Worm (Caenorhabditis elegans) whole organism, L1 larva: Measurements from ENCODE around the gene rfc-1.

Experiments used
- alr-1 ChIP-seq: fragments of 200-800 bp; sonication (Bioruptor generic); optimal IDR thresholded peaks from 2 replicates; lab custom pipeline; 2018; ENCODE audit warnings: borderline replicate concordance, mild to moderate bottlenecking, missing genetic modification characterization, missing compliant biosample characterization
- blmp-1 ChIP-seq: fragments of 150-350 bp; optimal IDR thresholded peaks from 2 replicates; lab custom pipeline; 2014; ENCODE audit warnings: missing biosample characterization, missing genetic modification characterization
- ceh-63 ChIP-seq: fragments of 200-800 bp; sonication (Bioruptor generic); optimal IDR thresholded peaks from 2 replicates; lab custom pipeline; 2018; ENCODE audit warnings: mild to moderate bottlenecking, missing genetic modification characterization, missing compliant biosample characterization
- ceh-90 ChIP-seq: sonication (generic microtip); optimal IDR thresholded peaks from 2 replicates; lab custom pipeline; 2016; ENCODE audit warnings: missing genetic modification characterization, missing compliant biosample characterization
- ces-1 ChIP-seq: fragments of 150-350 bp; optimal IDR thresholded peaks from 2 replicates; lab custom pipeline; 2014; ENCODE audit warnings: missing biosample characterization, missing genetic modification reagents, missing genetic modification characterization
- dsc-1 ChIP-seq: sonication (generic microtip); optimal IDR thresholded peaks from 2 replicates; lab custom pipeline; 2016; ENCODE audit warnings: mild to moderate bottlenecking, missing genetic modification characterization, missing compliant biosample characterization
- efl-1 ChIP-seq, 4 experiments: fragments of 150-350 bp; optimal IDR thresholded peaks in 3 of 4; peaks in 1 of 4; 1 replicate in 1 of 4; 2 replicates in 3 of 4; lab custom pipeline; 2014; ENCODE audit warnings: missing biosample characterization in 2 of 4, missing genetic modification characterization in 2 of 4, missing genetic modification reagents in 2 of 4
- efl-3 ChIP-seq: fragments of 200-800 bp; sonication (Bioruptor generic); optimal IDR thresholded peaks from 2 replicates; lab custom pipeline; 2018; ENCODE audit warnings: mild to moderate bottlenecking, missing genetic modification characterization, missing compliant biosample characterization
- elt-3 ChIP-seq, 6 experiments: fragments of 150-350 bp in 1 of 6; sonication (generic microtip); optimal IDR thresholded peaks; 2 replicates each; lab custom pipeline; 2017 to 2018; ENCODE audit warnings: missing biosample characterization in 6 of 6, missing genetic modification characterization in 6 of 6, inconsistent platforms in 1 of 6
- fkh-10 ChIP-seq: sonication (generic microtip); optimal IDR thresholded peaks from 2 replicates; lab custom pipeline; 2017; ENCODE audit warnings: missing biosample characterization, missing genetic modification reagents, missing genetic modification characterization
- fkh-4 ChIP-seq: sonication (generic microtip); optimal IDR thresholded peaks from 2 replicates; lab custom pipeline; 2016; ENCODE audit warnings: missing compliant biosample characterization, missing genetic modification characterization, borderline replicate concordance
- fos-1 ChIP-seq: fragments of 150-350 bp; optimal IDR thresholded peaks from 2 replicates; lab custom pipeline; 2014; ENCODE audit warnings: missing biosample characterization, missing genetic modification characterization
- grh-1 ChIP-seq: fragments of 200-800 bp; sonication (Bioruptor generic); IDR thresholded peaks from 2 replicates; pipeline ENCODE4 v1.3.6; 2022; ENCODE audit warnings: missing genetic modification reagents, missing genetic modification characterization, missing compliant biosample characterization
- hpl-2 ChIP-seq: fragments of 150-350 bp; optimal IDR thresholded peaks from 2 replicates; lab custom pipeline; 2014; ENCODE audit warnings: missing biosample characterization, missing genetic modification reagents, missing genetic modification characterization
- lin-14 ChIP-seq: fragments of 200-800 bp; sonication (Bioruptor generic); optimal IDR thresholded peaks from 2 replicates; lab custom pipeline; 2018; ENCODE audit warnings: mild to moderate bottlenecking, missing genetic modification characterization, moderate library complexity, missing compliant biosample characterization
- lin-15B ChIP-seq: fragments of 150-350 bp; sonication (generic microtip); optimal IDR thresholded peaks from 3 replicates; lab custom pipeline; 2014; ENCODE audit warnings: missing biosample characterization, missing genetic modification characterization
- lin-35 ChIP-seq, 2 experiments: fragments of 150-350 bp; optimal IDR thresholded peaks; 2 replicates each; lab custom pipeline; 2014; ENCODE audit warnings: missing biosample characterization in 2 of 2, missing genetic modification characterization in 2 of 2, missing genetic modification reagents in 2 of 2
- lir-3 ChIP-seq: sonication (generic microtip); optimal IDR thresholded peaks from 2 replicates; lab custom pipeline; 2016; ENCODE audit warnings: mild to moderate bottlenecking, missing genetic modification characterization, moderate library complexity, missing compliant biosample characterization; ENCODE audit not compliant: poor library complexity
- lsy-2 ChIP-seq, 2 experiments: fragments of 150-350 bp; optimal IDR thresholded peaks; 2 replicates each; lab custom pipeline; 2014; ENCODE audit warnings: missing biosample characterization in 2 of 2, missing genetic modification characterization in 2 of 2
- nhr-19 ChIP-seq: fragments of 200-800 bp; sonication (Bioruptor generic); conservative IDR thresholded peaks from 2 replicates; pipeline ENCODE4 v1.3.6; 2022; ENCODE audit warnings: missing genetic modification characterization, missing compliant biosample characterization
- nhr-20 ChIP-seq: sonication (generic microtip); optimal IDR thresholded peaks from 2 replicates; lab custom pipeline; 2016; ENCODE audit warnings: mild to moderate bottlenecking, missing genetic modification characterization, missing compliant biosample characterization
- nhr-237 ChIP-seq: fragments of 150-350 bp; optimal IDR thresholded peaks from 2 replicates; lab custom pipeline; 2014; ENCODE audit warnings: missing biosample characterization, missing genetic modification characterization
- nhr-28 ChIP-seq: fragments of 150-350 bp; optimal IDR thresholded peaks from 2 replicates; lab custom pipeline; 2014; ENCODE audit warnings: missing biosample characterization, missing genetic modification characterization
- nhr-71 ChIP-seq: sonication (generic microtip); optimal IDR thresholded peaks from 2 replicates; lab custom pipeline; 2016; ENCODE audit warnings: mild to moderate bottlenecking, missing genetic modification characterization, moderate library complexity, missing compliant biosample characterization
- nhr-77 ChIP-seq: fragments of 150-350 bp; optimal IDR thresholded peaks from 2 replicates; lab custom pipeline; 2014; ENCODE audit warnings: missing biosample characterization, missing genetic modification characterization
- nhr-85 ChIP-seq: sonication (generic microtip); peaks from one replicate; lab custom pipeline; 2016; ENCODE audit warnings: missing genetic modification characterization, inconsistent platforms, missing compliant biosample characterization
- nhr-90 ChIP-seq: sonication (generic microtip); optimal IDR thresholded peaks from 2 replicates; lab custom pipeline; 2016; ENCODE audit warnings: mild to moderate bottlenecking, missing genetic modification characterization, missing compliant biosample characterization; ENCODE audit not compliant: poor library complexity
- pag-3 ChIP-seq: sonication (generic microtip); optimal IDR thresholded peaks from 2 replicates; lab custom pipeline; 2017; ENCODE audit warnings: missing genetic modification characterization, mild to moderate bottlenecking, missing compliant biosample characterization, antibody characterized with exemption, borderline replicate concordance; ENCODE audit not compliant: insufficient read depth
- skn-1 ChIP-seq: fragments of 150-350 bp; optimal IDR thresholded peaks from 2 replicates; lab custom pipeline; 2014; ENCODE audit warnings: missing biosample characterization, missing genetic modification characterization
- swsn-7 ChIP-seq: sonication (generic microtip); optimal IDR thresholded peaks from 2 replicates; lab custom pipeline; 2016; ENCODE audit warnings: missing genetic modification characterization, missing compliant biosample characterization
- unc-130 ChIP-seq: fragments of 150-350 bp; optimal IDR thresholded peaks from 2 replicates; lab custom pipeline; 2017; ENCODE audit warnings: missing biosample characterization, missing genetic modification characterization, inconsistent platforms
- vab-15 ChIP-seq: sonication (generic microtip); optimal IDR thresholded peaks from 2 replicates; lab custom pipeline; 2017; ENCODE audit warnings: missing genotype, mild to moderate bottlenecking, missing genetic modification characterization, missing compliant biosample characterization

Gene rfc-1

ce11 chrV:14660608-14661355 lies 15.0 kb upstream of the rfc-1 start, which contains the start of gene srh-17 (continued):
- TF ChIP-seq nhr-77 (tag; lab: Kevin White, UChicago), result no peak
- no peak for TF ChIP-seq ceh-63 (GFP tag; lab: Kevin White, UChicago)
- no peak for TF ChIP-seq ces-1 (GFP tag; lab: Kevin White, UChicago)
- TF ChIP-seq blmp-1, result peak; percentile 91
- no peak for TF ChIP-seq unc-130 (tag; lab: Kevin White, UChicago)
- no peak for TF ChIP-seq fkh-10
- TF ChIP-seq dsc-1 (tag; lab: Kevin White, UChicago), result no peak
- TF ChIP-seq vab-15 (tag; lab: Kevin White, UChicago), result no peak

- no peak for TF ChIP-seq efl-3 (GFP tag; lab: Kevin White, UChicago)
- no peak for TF ChIP-seq efl-1 (optimal IDR thresholded peaks at IDR 0.05; lab: Kevin White, UChicago)
- TF ChIP-seq efl-1 (GFP tag; optimal IDR thresholded peaks at IDR 0.05 in 1 of 2; lab: Kevin White, UChicago), result peak in 1 of 2 experiments; percentile 17
Observed at ce11 chrV:14659595-14659994, 13.8 kb upstream of the rfc-1 start.

- peak; percentile 6 for TF ChIP-seq nhr-20 (tag; lab: Kevin White, UChicago)
- TF ChIP-seq lin-14 (GFP tag; lab: Kevin White, UChicago), result peak; percentile 15
- TF ChIP-seq efl-1 (optimal IDR thresholded peaks at IDR 0.05; lab: Kevin White, UChicago), result no peak
- TF ChIP-seq efl-1 (GFP tag; optimal IDR thresholded peaks at IDR 0.05 in 1 of 2; lab: Kevin White, UChicago), result peak in 1 of 2 experiments; percentile 79
- no peak for TF ChIP-seq nhr-237
- peak; percentile 9 for TF ChIP-seq nhr-71 (tag; lab: Kevin White, UChicago)
- TF ChIP-seq vab-15 (tag; lab: Kevin White, UChicago), result no peak
- TF ChIP-seq blmp-1, result peak; percentile 57
- peak in 2 of 6 experiments; percentile 2 to 41 for TF ChIP-seq elt-3 (tag; optimal IDR thresholded peaks at IDR 0.05; lab: Kevin White, UChicago)
- no peak for TF ChIP-seq grh-1
- TF ChIP-seq nhr-90 (tag; lab: Kevin White, UChicago), result no peak
- peak; percentile 28 for TF ChIP-seq nhr-85 (tag; lab: Kevin White, UChicago)
- TF ChIP-seq, all 84 proteins: peak for 7
Observed at ce11 chrV:14658131-14658530, 12.4 kb upstream of the rfc-1 start, which contains the start of gene slc-25A29. Gene slc-25A29 (minus strand): TSS chrV:14658175.

ce11 chrV:14656970-14657369 lies 11.2 kb upstream of the rfc-1 start:
- TF ChIP-seq lsy-2 (tag; optimal IDR thresholded peaks at IDR 0.05; lab: Kevin White, UChicago) (peak in 1 of 2 experiments; percentile 5), hpl-2 (GFP tag; lab: Kevin White, UChicago) (no peak), ceh-90 (tag; lab: Kevin White, UChicago) (no peak), lin-35 (GFP tag; optimal IDR thresholded peaks at IDR 0.05; lab: Kevin White, UChicago) (peak in 1 of 2 experiments; percentile 7), nhr-90 (tag; lab: Kevin White, UChicago) (no peak), fos-1 (no peak), elt-3 (tag; optimal IDR thresholded peaks at IDR 0.05; lab: Kevin White, UChicago) (peak in 3 of 6 experiments; percentile 10 to 73 (median 64)), skn-1 (tag; lab: Kevin White, UChicago) (no peak), nhr-85 (tag; lab: Kevin White, UChicago) (peak; percentile 78), fkh-4 (tag; lab: Kevin White, UChicago) (no peak), nhr-28 (no peak), fkh-10 (no peak), alr-1 (tag; lab: Kevin White, UChicago) (no peak), blmp-1 (peak; percentile 33), lin-14 (GFP tag; lab: Kevin White, UChicago) (peak; percentile 50), efl-1 (optimal IDR thresholded peaks at IDR 0.05; lab: Kevin White, UChicago) (no peak), efl-1 (GFP tag; optimal IDR thresholded peaks at IDR 0.05 in 1 of 2; lab: Kevin White, UChicago) (peak in 1 of 2 experiments; percentile 85), nhr-20 (tag; lab: Kevin White, UChicago) (peak; percentile 10), pag-3 (tag; lab: Kevin White, UChicago) (no peak), nhr-19 (GFP tag; lab: Robert Waterston, UW) (peak; percentile 31), lir-3 (no peak), lin-15B (tag; lab: Kevin White, UChicago) (no peak), swsn-7 (tag; lab: Kevin White, UChicago) (no peak)
